Worm (Caenorhabditis elegans): ENCODE data around the gene Y102A11A.2.

- no peak for TF ChIP-seq unc-39 (tag; optimal IDR thresholded peaks at IDR 0.05)
- no peak for TF ChIP-seq mls-2 (tag; optimal IDR thresholded peaks at IDR 0.05)
- TF ChIP-seq mep-1 (tag; optimal IDR thresholded peaks at IDR 0.05), result no peak
- no peak for TF ChIP-seq ceh-43 (GFP tag; optimal IDR thresholded peaks at IDR 0.05)
- TF ChIP-seq nhr-28 (tag; optimal IDR thresholded peaks at IDR 0.05), result no peak
- TF ChIP-seq ztf-11 (tag; optimal IDR thresholded peaks at IDR 0.05), result no peak
- TF ChIP-seq lsy-2 (tag; optimal IDR thresholded peaks at IDR 0.05), result no peak
Observed at ce11 chrX:1981654-1982053, 44.8 kb upstream of the Y102A11A.2 start.
